Fruit fly (Drosophila melanogaster) whole organism, wandering third instar larva: Measurements from ENCODE around the gene xit.
A peak's percentile ranks its signal among the peaks of the same experiment; 100 is the strongest.

Experiments used
- Abd-B ChIP-seq: fragments of >200 bp; optimal IDR thresholded peaks from 2 replicates; lab custom pipeline; 2017; ENCODE audit warnings: missing biosample characterization, missing genetic modification characterization
- CG32264 ChIP-seq: fragments of 200-800 bp; sonication (Bioruptor generic); optimal IDR thresholded peaks from 2 replicates; lab custom pipeline; 2016; ENCODE audit warnings: missing biosample characterization, missing genetic modification characterization
- CG9705 ChIP-seq: fragments of 200-800 bp; sonication (Bioruptor generic); optimal IDR thresholded peaks from 2 replicates; lab custom pipeline; 2018; ENCODE audit warnings: missing biosample characterization, mild to moderate bottlenecking, missing genetic modification characterization
- CrebA ChIP-seq: fragments of 200-800 bp; sonication (Bioruptor generic); optimal IDR thresholded peaks from 2 replicates; lab custom pipeline; 2016; ENCODE audit warnings: missing biosample characterization, mild to moderate bottlenecking, missing genetic modification characterization, borderline replicate concordance
- Dfd ChIP-seq: fragments of >200 bp; optimal IDR thresholded peaks from 2 replicates; lab custom pipeline; 2017; ENCODE audit warnings: missing biosample characterization, missing genetic modification characterization
- Dif ChIP-seq: fragments of 200-275, 200-300 bp; sonication (Bioruptor generic); optimal IDR thresholded peaks from 2 replicates; lab custom pipeline; 2018; ENCODE audit warnings: missing biosample characterization, missing genetic modification characterization; ENCODE audit not compliant: partially characterized antibody
- GATAd ChIP-seq: sonication (Bioruptor generic); optimal IDR thresholded peaks from 2 replicates; lab custom pipeline; 2016; ENCODE audit warnings: missing biosample characterization, missing genetic modification characterization
- HLH106 ChIP-seq: fragments of 200-800 bp; optimal IDR thresholded peaks from 3 replicates; lab custom pipeline; 2019; ENCODE audit warnings: missing biosample characterization, mild to moderate bottlenecking, missing genetic modification characterization, moderate library complexity
- Hnf4 ChIP-seq: fragments of 200-800 bp; sonication (Bioruptor generic); optimal IDR thresholded peaks from 2 replicates; lab custom pipeline; 2016; ENCODE audit warnings: missing biosample characterization, mild to moderate bottlenecking, missing genetic modification characterization
- Hr78 ChIP-seq: fragments of >200 bp; optimal IDR thresholded peaks from 2 replicates; lab custom pipeline; 2017; ENCODE audit warnings: missing biosample characterization, missing genetic modification characterization
- Hr83 ChIP-seq: fragments of 200-300 bp; sonication (Bioruptor generic); optimal IDR thresholded peaks from 2 replicates; lab custom pipeline; 2016; ENCODE audit warnings: missing biosample characterization, mild to moderate bottlenecking, missing genetic modification characterization, moderate library complexity; ENCODE audit not compliant: poor library complexity, severe bottlenecking
- Jra ChIP-seq: sonication (Bioruptor generic); optimal IDR thresholded peaks from 2 replicates; lab custom pipeline; 2016; ENCODE audit warnings: missing biosample characterization, missing genetic modification characterization
- Mio ChIP-seq: sonication (Bioruptor generic); optimal IDR thresholded peaks from 2 replicates; lab custom pipeline; 2016; ENCODE audit warnings: missing biosample characterization, missing genetic modification characterization
- Myc ChIP-seq: fragments of >200 bp; optimal IDR thresholded peaks from 2 replicates; lab custom pipeline; 2017
- N ChIP-seq: fragments of >200 bp; optimal IDR thresholded peaks from 2 replicates; lab custom pipeline; 2018; ENCODE audit warnings: missing biosample characterization, missing external identifiers, missing genetic modification characterization
- OdsH ChIP-seq: fragments of 200-800 bp; sonication (Bioruptor generic); optimal IDR thresholded peaks from 2 replicates; lab custom pipeline; 2016; ENCODE audit warnings: missing biosample characterization, mild to moderate bottlenecking, missing genetic modification characterization
- Rel ChIP-seq, 2 experiments: fragments of 200-800 bp; sonication (Bioruptor generic) in 1 of 2; optimal IDR thresholded peaks; 2 replicates in 1 of 2; 3 replicates in 1 of 2; lab custom pipeline; 2016 to 2019; ENCODE audit warnings: mild to moderate bottlenecking in 2 of 2, missing biosample characterization in 2 of 2, missing genetic modification characterization in 2 of 2, moderate library complexity in 1 of 2
- Sp1 ChIP-seq: fragments of 200-800 bp; sonication (Bioruptor generic); optimal IDR thresholded peaks from 3 replicates; lab custom pipeline; 2019; ENCODE audit warnings: missing biosample characterization, mild to moderate bottlenecking, missing genetic modification characterization, moderate library complexity
- Vsx2 ChIP-seq: fragments of 200-300, 225-300 bp; sonication (Bioruptor generic); optimal IDR thresholded peaks from 2 replicates; lab custom pipeline; 2018; ENCODE audit warnings: missing biosample characterization, missing genetic modification characterization; ENCODE audit not compliant: partially characterized antibody
- br ChIP-seq: fragments of 200-800 bp; sonication (Bioruptor generic); optimal IDR thresholded peaks from 2 replicates; lab custom pipeline; 2016; ENCODE audit warnings: missing biosample characterization, missing genetic modification characterization
- brk ChIP-seq: fragments of 200-800 bp; sonication (Bioruptor generic); optimal IDR thresholded peaks from 2 replicates; lab custom pipeline; 2016; ENCODE audit warnings: missing biosample characterization, mild to moderate bottlenecking, missing genetic modification characterization
- dl ChIP-seq, 2 experiments: fragments of 175-275, 200-275 bp in 1 of 2; fragments of 200-275 bp in 1 of 2; sonication (Bioruptor generic); optimal IDR thresholded peaks; lab custom pipeline; 2018; ENCODE audit warnings: mild to moderate bottlenecking in 2 of 2, missing biosample characterization in 2 of 2, missing genetic modification characterization in 2 of 2, moderate library complexity in 2 of 2; ENCODE audit not compliant: partially characterized antibody in 2 of 2, insufficient read depth in 1 of 2
- dmrt93B ChIP-seq: fragments of 200-800 bp; sonication (Bioruptor generic); optimal IDR thresholded peaks from 2 replicates; lab custom pipeline; 2018; ENCODE audit warnings: missing biosample characterization, mild to moderate bottlenecking, missing genetic modification characterization
- dsf ChIP-seq: sonication (Bioruptor generic); optimal IDR thresholded peaks from 2 replicates; lab custom pipeline; 2016; ENCODE audit warnings: missing biosample characterization, missing genetic modification characterization, borderline replicate concordance
- ey ChIP-seq: fragments of 200-800 bp; sonication (Bioruptor generic); optimal IDR thresholded peaks from 2 replicates; lab custom pipeline; 2016; ENCODE audit warnings: missing biosample characterization, missing genetic modification characterization
- foxo ChIP-seq, 2 experiments: fragments of 200-800 bp; sonication (Bioruptor generic); optimal IDR thresholded peaks; 2 replicates in 1 of 2; 3 replicates in 1 of 2; lab custom pipeline; 2016 to 2017; ENCODE audit warnings: missing biosample characterization in 2 of 2, missing genetic modification characterization in 2 of 2
- fru ChIP-seq: fragments of 200-800 bp; sonication (Bioruptor generic); optimal IDR thresholded peaks from 3 replicates; lab custom pipeline; 2016; ENCODE audit warnings: missing biosample characterization, mild to moderate bottlenecking, missing genetic modification characterization
- h ChIP-seq: fragments of 200-800 bp; sonication (Bioruptor generic); optimal IDR thresholded peaks from 3 replicates; lab custom pipeline; 2016; ENCODE audit warnings: missing biosample characterization, mild to moderate bottlenecking, missing genetic modification characterization
- jim ChIP-seq: fragments of 175-275, 200-325 bp; sonication (Bioruptor generic); optimal IDR thresholded peaks from 2 replicates; lab custom pipeline; 2016; ENCODE audit warnings: missing biosample characterization, mild to moderate bottlenecking, missing genetic modification characterization
- lola ChIP-seq: fragments of >200 bp; optimal IDR thresholded peaks from 2 replicates; lab custom pipeline; 2017; ENCODE audit warnings: missing biosample characterization, missing genetic modification characterization
- pan ChIP-seq: fragments of >200 bp; optimal IDR thresholded peaks from 2 replicates; lab custom pipeline; 2017
- psq ChIP-seq: fragments of 200-800 bp; sonication (Bioruptor generic); optimal IDR thresholded peaks from 3 replicates; lab custom pipeline; 2017; ENCODE audit warnings: missing biosample characterization, mild to moderate bottlenecking, missing genetic modification characterization, moderate library complexity
- rgr ChIP-seq: fragments of 200-800 bp; sonication (Bioruptor generic); optimal IDR thresholded peaks from 3 replicates; lab custom pipeline; 2016; ENCODE audit warnings: missing biosample characterization, mild to moderate bottlenecking, missing genetic modification characterization
- sage ChIP-seq: fragments of 200-800 bp; sonication (Bioruptor generic); optimal IDR thresholded peaks from 2 replicates; lab custom pipeline; 2016; ENCODE audit warnings: missing biosample characterization, mild to moderate bottlenecking, missing genetic modification characterization
- sv ChIP-seq: fragments of 200-800 bp; sonication (Bioruptor generic); optimal IDR thresholded peaks from 3 replicates; lab custom pipeline; 2016; ENCODE audit warnings: missing biosample characterization, missing genetic modification characterization
- tai ChIP-seq: sonication (Bioruptor generic); optimal IDR thresholded peaks from 2 replicates; lab custom pipeline; 2016; ENCODE audit warnings: missing biosample characterization, missing genetic modification characterization
- usp ChIP-seq: fragments of >200 bp; optimal IDR thresholded peaks from 2 replicates; lab custom pipeline; 2017; ENCODE audit warnings: missing biosample characterization, missing genetic modification characterization
- woc ChIP-seq: sonication (Bioruptor generic); optimal IDR thresholded peaks from 2 replicates; lab custom pipeline; 2016; ENCODE audit warnings: missing biosample characterization, mild to moderate bottlenecking, missing genetic modification characterization

Gene xit

dm6 chrX:6852574-6852973, 31.8 kb downstream of the xit start:
- TF ChIP-seq usp (GFP tag; lab: Kevin White, UChicago) (no peak), tai (GFP tag; lab: Kevin White, UChicago) (no peak), Dif (GFP tag; lab: Kevin White, UChicago) (no peak), woc (GFP tag; lab: Kevin White, UChicago) (peak; percentile 81), HLH106 (tag; lab: Kevin White, UChicago) (peak; percentile 96), Hr83 (GFP tag; lab: Kevin White, UChicago) (no peak), psq (peak; percentile 76), sage (GFP tag; lab: Kevin White, UChicago) (peak; percentile 71), fru (GFP tag; lab: Kevin White, UChicago) (peak; percentile 93), brk (no peak), Rel (GFP tag; optimal IDR thresholded peaks at IDR 0.05; lab: Kevin White, UChicago) (no peak), Rel (tag; optimal IDR thresholded peaks at IDR 0.05; lab: Kevin White, UChicago) (peak; percentile 82), dl (GFP tag; optimal IDR thresholded peaks at IDR 0.05; lab: Kevin White, UChicago; ENCODE audit: insufficient read depth in 1 of 2, partially characterized antibody in 2 of 2) (no peak), pan (lab: Kevin White, UChicago) (no peak), lola (peak; percentile 24), Abd-B (GFP tag; lab: Kevin White, UChicago) (peak; percentile 30), rgr (GFP tag; lab: Kevin White, UChicago) (peak; percentile 91), OdsH (GFP tag; lab: Kevin White, UChicago) (peak; percentile 80), dsf (GFP tag; lab: Kevin White, UChicago) (no peak), Sp1 (GFP tag; lab: Kevin White, UChicago) (peak; percentile 90), br (GFP tag; lab: Kevin White, UChicago) (peak; percentile 88), sv (GFP tag; lab: Kevin White, UChicago) (peak; percentile 86), Dfd (no peak), Myc (lab: Kevin White, UChicago) (peak; percentile 19), Hnf4 (GFP tag; lab: Kevin White, UChicago) (peak; percentile 88), ey (GFP tag; lab: Kevin White, UChicago) (peak; percentile 91), Mio (GFP tag; lab: Kevin White, UChicago) (peak; percentile 39), Vsx2 (GFP tag; lab: Kevin White, UChicago) (no peak), N (GFP tag; lab: Kevin White, UChicago) (peak; percentile 100), GATAd (no peak), foxo (GFP tag; optimal IDR thresholded peaks at IDR 0.05; lab: Kevin White, UChicago) (peak; percentile 65 to 95), jim (GFP tag; lab: Kevin White, UChicago) (no peak), h (peak; percentile 93), dmrt93B (GFP tag; lab: Kevin White, UChicago) (peak; percentile 91), CrebA (no peak), Jra (GFP tag; lab: Kevin White, UChicago) (peak; percentile 15), CG9705 (GFP tag; lab: Kevin White, UChicago) (peak; percentile 92), CG32264 (GFP tag; lab: Kevin White, UChicago) (peak; percentile 79), Hr78 (GFP tag; lab: Kevin White, UChicago) (peak; percentile 85)

- no peak for TF ChIP-seq Dfd
- TF ChIP-seq CrebA: no peak
- peak; percentile 45 for TF ChIP-seq Sp1 (GFP tag; lab: Kevin White, UChicago)
- TF ChIP-seq Vsx2 (GFP tag; lab: Kevin White, UChicago): no peak
- no peak for TF ChIP-seq jim (GFP tag; lab: Kevin White, UChicago)
- TF ChIP-seq dmrt93B (GFP tag; lab: Kevin White, UChicago): no peak
- no peak for TF ChIP-seq woc (GFP tag; lab: Kevin White, UChicago)
- TF ChIP-seq fru (GFP tag; lab: Kevin White, UChicago): no peak
- TF ChIP-seq Abd-B (GFP tag; lab: Kevin White, UChicago): no peak
- TF ChIP-seq rgr (GFP tag; lab: Kevin White, UChicago): no peak
- TF ChIP-seq Hr78 (GFP tag; lab: Kevin White, UChicago): no peak
- peak; percentile 31 for TF ChIP-seq Dif (GFP tag; lab: Kevin White, UChicago)
- TF ChIP-seq Jra (GFP tag; lab: Kevin White, UChicago): no peak
- TF ChIP-seq dl (GFP tag; optimal IDR thresholded peaks at IDR 0.05; lab: Kevin White, UChicago; ENCODE audit: insufficient read depth in 1 of 2, partially characterized antibody in 2 of 2): no peak
- no peak for TF ChIP-seq br (GFP tag; lab: Kevin White, UChicago)
- no peak for TF ChIP-seq Rel (GFP tag; optimal IDR thresholded peaks at IDR 0.05; lab: Kevin White, UChicago)
- peak; percentile 67 for TF ChIP-seq Rel (tag; optimal IDR thresholded peaks at IDR 0.05; lab: Kevin White, UChicago)
- TF ChIP-seq dsf (GFP tag; lab: Kevin White, UChicago): no peak
- no peak for TF ChIP-seq foxo (GFP tag; optimal IDR thresholded peaks at IDR 0.05; lab: Kevin White, UChicago)
- no peak for TF ChIP-seq ey (GFP tag; lab: Kevin White, UChicago)
- TF ChIP-seq psq: peak; percentile 77
- no peak for TF ChIP-seq Mio (GFP tag; lab: Kevin White, UChicago)
- TF ChIP-seq HLH106 (tag; lab: Kevin White, UChicago): no peak
- no peak for TF ChIP-seq Hnf4 (GFP tag; lab: Kevin White, UChicago)
- no peak for TF ChIP-seq OdsH (GFP tag; lab: Kevin White, UChicago)
- no peak for TF ChIP-seq pan (lab: Kevin White, UChicago)
- no peak for TF ChIP-seq CG32264 (GFP tag; lab: Kevin White, UChicago)
Observed at dm6 chrX:6853384-6853783, 32.6 kb downstream of the xit start.
